Fruit fly (Drosophila melanogaster): ENCODE measurements around the gene mRpL47.

Gene mRpL47

DNA sequence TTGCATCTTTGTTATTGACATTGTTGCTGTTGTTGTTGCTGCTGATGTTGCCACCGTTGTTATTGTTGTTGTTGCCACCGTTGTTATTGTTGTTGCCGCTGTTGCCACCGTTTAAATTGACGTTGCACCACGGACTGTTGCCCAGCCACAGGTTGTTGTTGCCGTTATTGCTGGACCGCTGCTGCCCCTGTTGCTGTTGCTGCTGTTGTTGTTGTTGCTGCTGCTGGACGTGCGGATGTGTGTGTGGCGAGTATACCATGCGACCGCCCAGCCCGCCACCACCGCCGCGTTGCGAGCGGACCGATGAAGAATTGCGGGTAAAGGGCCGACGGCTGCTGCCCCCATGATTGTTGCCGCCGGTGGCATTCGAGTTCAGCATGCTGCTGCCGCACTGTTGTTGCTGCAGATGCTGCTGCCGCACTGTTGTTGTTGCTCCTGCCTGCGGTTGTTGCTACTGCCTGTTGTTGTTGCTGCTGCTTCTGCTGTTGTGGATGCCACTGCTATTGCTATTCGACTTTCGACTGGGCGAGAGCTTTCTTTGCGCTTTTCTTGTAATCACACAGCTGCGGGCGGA is 31.2 kb upstream of the mRpL47 start (continued):
- no peak for TF ChIP-seq aop (GFP tag; IDR thresholded peaks at IDR 0.05)
- TF ChIP-seq btn (GFP tag; optimal IDR thresholded peaks at IDR 0.05), result no peak
- no peak for TF ChIP-seq CG2889 (GFP tag; IDR thresholded peaks at IDR 0.05)
- 0 out of 3 replicates have a peak, but pooled peaks have one; percentile 41 for TF ChIP-seq ase (GFP tag; IDR thresholded peaks at IDR 0.05)
- peak in 1 of 2 experiments; percentile 62 for TF ChIP-seq Dfd (GFP tag; optimal IDR thresholded peaks at IDR 0.05)
- TF ChIP-seq CG18619 (GFP tag; optimal IDR thresholded peaks at IDR 0.05), result no peak
- TF ChIP-seq exex (tag; optimal IDR thresholded peaks at IDR 0.05), result no peak
- no peak for TF ChIP-seq yki (optimal IDR thresholded peaks at IDR 0.05)
- no peak for TF ChIP-seq CG12219 (GFP tag; optimal IDR thresholded peaks at IDR 0.05)
- TF ChIP-seq CG9797 (GFP tag; optimal IDR thresholded peaks at IDR 0.05), result no peak
- no peak for TF ChIP-seq eyg (GFP tag; optimal IDR thresholded peaks at IDR 0.05)
- no peak for TF ChIP-seq jigr1 (GFP tag; IDR thresholded peaks at IDR 0.05)
- no peak for TF ChIP-seq bigmax (GFP tag; optimal IDR thresholded peaks at IDR 0.05)
- no peak for TF ChIP-seq mirr (GFP tag; optimal IDR thresholded peaks at IDR 0.05)
- TF ChIP-seq corto (GFP tag; optimal IDR thresholded peaks at IDR 0.05), result no peak
- no peak for TF ChIP-seq Hmr (GFP tag; optimal IDR thresholded peaks at IDR 0.05)
- TF ChIP-seq Med (GFP tag), result peak; percentile 70
- no peak for TF ChIP-seq nau (GFP tag; optimal IDR thresholded peaks at IDR 0.05)
- no peak for TF ChIP-seq NFAT (GFP tag; IDR thresholded peaks at IDR 0.05)
- no peak for TF ChIP-seq ab (GFP tag; optimal IDR thresholded peaks at IDR 0.05)
- no peak for TF ChIP-seq Dbx (GFP tag; IDR thresholded peaks at IDR 0.05)
- peak; percentile 55 for TF ChIP-seq CG8478 (optimal IDR thresholded peaks at IDR 0.05)
- no peak for TF ChIP-seq dati (GFP tag; IDR thresholded peaks at IDR 0.05)
- TF ChIP-seq sqz (GFP tag; optimal IDR thresholded peaks at IDR 0.05), result no peak
- TF ChIP-seq gsb (GFP tag; IDR thresholded peaks at IDR 0.05), result no peak
- TF ChIP-seq ac (GFP tag; optimal IDR thresholded peaks at IDR 0.05), result no peak
- no peak for TF ChIP-seq Stat92E (GFP tag; optimal IDR thresholded peaks at IDR 0.05)
- peak; percentile 94 for TF ChIP-seq CG4360 (GFP tag; IDR thresholded peaks at IDR 0.05)
- no peak for TF ChIP-seq CG1529 (GFP tag; optimal IDR thresholded peaks at IDR 0.05)
- TF ChIP-seq CG11247 (GFP tag; IDR thresholded peaks at IDR 0.05), result no peak
- no peak for TF ChIP-seq CG2116 (GFP tag; optimal IDR thresholded peaks at IDR 0.05)
- TF ChIP-seq CG11085 (GFP tag; IDR thresholded peaks at IDR 0.05), result no peak
- TF ChIP-seq wor (GFP tag; IDR thresholded peaks at IDR 0.05), result no peak
- TF ChIP-seq Rfx (GFP tag; IDR thresholded peaks at IDR 0.05), result no peak
- no peak for TF ChIP-seq prd (optimal IDR thresholded peaks at IDR 0.05)
- peak; percentile 39; the same call in 1 of the 3 replicates for TF ChIP-seq prd (GFP tag; IDR thresholded peaks at IDR 0.05)
- TF ChIP-seq knrl (GFP tag; IDR thresholded peaks at IDR 0.05; ENCODE audit: partially characterized antibody), result no peak
- no peak for TF ChIP-seq ro (GFP tag; IDR thresholded peaks at IDR 0.05)
- no peak for TF ChIP-seq CG10321 (GFP tag; IDR thresholded peaks at IDR 0.05)
- no peak for TF ChIP-seq NC2α (GFP tag; optimal IDR thresholded peaks at IDR 0.05)
- TF ChIP-seq CG9727 (GFP tag; optimal IDR thresholded peaks at IDR 0.05), result no peak
- TF ChIP-seq CG14710 (tag; optimal IDR thresholded peaks at IDR 0.05), result no peak
- no peak for TF ChIP-seq nerfin-2 (GFP tag; IDR thresholded peaks at IDR 0.05; ENCODE audit: partially characterized antibody)
- TF ChIP-seq gcm (GFP tag; optimal IDR thresholded peaks at IDR 0.05), result peak; percentile 64
- no peak for TF ChIP-seq pzg (GFP tag; optimal IDR thresholded peaks at IDR 0.05)
- TF ChIP-seq CG34376 (GFP tag; optimal IDR thresholded peaks at IDR 0.05), result no peak
- no peak for TF ChIP-seq CG9609 (GFP tag; optimal IDR thresholded peaks at IDR 0.05)
- TF ChIP-seq Dip2 (GFP tag; IDR thresholded peaks at IDR 0.05), result no peak
- TF ChIP-seq CG11695 (GFP tag; IDR thresholded peaks at IDR 0.05), result no peak
- no peak for TF ChIP-seq her (GFP tag; optimal IDR thresholded peaks at IDR 0.05)
- TF ChIP-seq p53 (GFP tag; optimal IDR thresholded peaks at IDR 0.05), result no peak
- no peak for TF ChIP-seq Awh (GFP tag; IDR thresholded peaks at IDR 0.05)
- TF ChIP-seq bbx (GFP tag; IDR thresholded peaks at IDR 0.05; ENCODE audit: partially characterized antibody), result no peak
